Fruit fly (Drosophila melanogaster): Measurements from ENCODE around the gene CG10140.

The CG10140 gene

DNA sequence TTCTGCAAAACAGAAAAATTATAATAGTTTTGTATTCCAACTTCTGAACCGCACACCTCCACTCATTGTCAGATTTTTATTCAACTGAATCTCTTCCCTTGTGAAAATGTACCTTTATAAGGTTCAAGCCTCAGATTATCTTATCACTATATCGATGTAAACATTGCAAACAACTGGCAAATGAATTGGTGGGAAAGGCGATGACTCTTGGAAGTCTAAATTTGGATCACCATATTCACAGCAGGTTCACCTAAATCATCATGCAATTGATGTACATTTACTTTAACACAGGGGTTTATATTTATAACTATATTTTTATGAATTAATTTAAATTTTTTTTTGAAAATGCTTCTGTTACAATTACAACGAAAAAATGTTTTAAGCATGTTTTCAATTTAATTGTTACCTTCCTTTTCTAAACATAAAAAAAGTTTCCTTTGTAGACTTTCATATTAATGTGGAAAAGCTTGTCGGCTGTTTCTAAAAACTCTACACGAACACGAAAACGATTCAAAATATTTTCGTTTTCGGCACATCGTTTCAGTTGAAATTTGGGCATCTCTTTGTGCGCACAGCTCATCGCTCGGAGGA is at the start of gene CG10140, which contains the start of gene CG14109:
CG10140 (minus strand) TSS at position 101 of the 591 bp plus-strand sequence.
CG14109 (plus strand) TSS at position 541 of the 591 bp plus-strand sequence.
- no peak for TF ChIP-seq CG8478 (optimal IDR thresholded peaks at IDR 0.05)

DNA sequence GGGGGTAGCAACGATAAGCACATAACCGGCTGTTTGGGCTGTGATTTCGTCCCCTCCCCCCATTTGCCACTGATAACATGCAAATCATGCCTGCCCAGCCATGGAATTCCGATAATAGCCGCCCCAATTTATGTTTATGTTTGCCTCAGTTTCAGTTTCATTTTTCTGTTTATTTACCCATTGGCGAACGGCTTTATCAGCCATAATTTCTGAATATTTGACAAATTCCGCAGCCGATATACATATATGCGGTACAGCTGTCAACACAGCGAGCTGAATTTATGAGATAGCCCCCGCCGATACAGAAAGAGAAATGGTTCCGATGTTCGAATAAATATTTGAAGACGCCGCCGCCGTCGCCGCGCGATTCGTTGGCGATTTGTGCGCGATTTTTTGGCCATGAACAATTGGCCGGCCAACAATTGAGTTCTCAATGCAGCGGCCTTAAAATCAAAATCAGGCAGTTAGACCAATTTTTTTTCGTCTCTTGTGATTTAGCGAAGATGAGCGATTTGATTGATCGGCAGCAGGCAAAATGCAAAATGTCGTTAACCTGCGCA is 49.0 kb upstream of the CG10140 start:
- TF ChIP-seq CG8478 (optimal IDR thresholded peaks at IDR 0.05) (no peak), CTCF (optimal IDR thresholded peaks at IDR 0.05) (no peak)

DNA sequence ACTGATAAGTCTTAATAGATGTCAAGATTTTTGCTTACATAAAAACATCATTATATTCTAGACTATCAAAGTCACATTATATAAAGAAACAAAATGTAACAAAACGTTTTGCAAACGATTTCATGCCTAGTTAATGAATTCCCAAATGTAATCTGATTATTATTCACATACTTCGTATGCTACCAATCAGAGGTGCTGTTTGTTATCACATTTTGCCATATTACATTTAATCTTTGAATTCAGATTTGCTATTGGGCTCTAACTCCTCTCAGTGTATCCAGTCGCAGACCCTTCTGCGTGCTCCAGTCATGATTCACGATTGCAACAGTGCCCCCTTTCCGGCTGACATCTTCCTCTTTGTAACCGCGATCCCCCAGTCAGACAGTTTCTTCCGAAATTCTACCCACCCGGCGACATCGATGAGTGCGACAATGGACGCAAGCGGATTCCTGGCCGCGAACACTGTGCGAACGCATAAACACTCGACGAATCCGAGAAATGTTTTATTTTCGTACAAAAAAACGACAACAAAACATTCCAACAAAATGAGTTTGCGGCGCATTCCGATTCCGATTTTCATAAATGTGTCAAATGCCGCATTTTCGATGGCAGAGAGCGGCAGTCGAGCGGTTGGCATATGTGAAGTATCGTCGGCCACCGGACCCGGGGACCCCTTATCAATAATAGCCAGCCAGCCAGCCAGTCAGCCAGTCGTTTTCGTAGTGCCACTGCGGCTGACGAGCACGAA is 48.0 kb upstream of the CG10140 start:
- TF ChIP-seq CG8478 (optimal IDR thresholded peaks at IDR 0.05): no peak

DNA sequence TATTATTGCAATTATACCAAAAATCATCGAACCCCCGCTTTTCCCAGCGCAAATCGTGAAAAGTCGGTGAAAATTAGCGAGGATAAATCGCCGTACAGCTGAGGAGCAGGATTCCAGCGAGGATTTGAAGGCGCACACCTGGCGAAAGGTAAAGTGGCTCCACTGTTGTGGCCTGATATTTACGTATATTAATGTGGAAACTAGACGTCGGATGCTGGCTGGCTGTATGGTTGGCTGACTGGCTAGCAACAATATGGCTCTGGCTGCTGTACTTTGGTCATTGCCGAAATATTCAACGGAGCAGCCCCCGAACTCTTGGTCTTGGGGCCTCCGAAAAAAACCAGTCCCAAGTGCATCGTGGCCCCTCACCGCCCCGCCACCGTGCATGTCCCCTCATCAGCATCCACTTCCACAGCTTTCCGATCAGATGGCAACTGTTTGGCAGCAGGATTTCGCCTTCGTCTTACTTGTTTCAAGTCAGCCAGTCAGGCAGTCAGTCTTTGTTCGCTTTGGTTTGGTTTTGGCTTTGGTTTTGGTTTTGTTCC is 46.7 kb upstream of the CG10140 start:
- TF ChIP-seq CG8478 (optimal IDR thresholded peaks at IDR 0.05) (no peak), CTCF (optimal IDR thresholded peaks at IDR 0.05) (no peak)

DNA sequence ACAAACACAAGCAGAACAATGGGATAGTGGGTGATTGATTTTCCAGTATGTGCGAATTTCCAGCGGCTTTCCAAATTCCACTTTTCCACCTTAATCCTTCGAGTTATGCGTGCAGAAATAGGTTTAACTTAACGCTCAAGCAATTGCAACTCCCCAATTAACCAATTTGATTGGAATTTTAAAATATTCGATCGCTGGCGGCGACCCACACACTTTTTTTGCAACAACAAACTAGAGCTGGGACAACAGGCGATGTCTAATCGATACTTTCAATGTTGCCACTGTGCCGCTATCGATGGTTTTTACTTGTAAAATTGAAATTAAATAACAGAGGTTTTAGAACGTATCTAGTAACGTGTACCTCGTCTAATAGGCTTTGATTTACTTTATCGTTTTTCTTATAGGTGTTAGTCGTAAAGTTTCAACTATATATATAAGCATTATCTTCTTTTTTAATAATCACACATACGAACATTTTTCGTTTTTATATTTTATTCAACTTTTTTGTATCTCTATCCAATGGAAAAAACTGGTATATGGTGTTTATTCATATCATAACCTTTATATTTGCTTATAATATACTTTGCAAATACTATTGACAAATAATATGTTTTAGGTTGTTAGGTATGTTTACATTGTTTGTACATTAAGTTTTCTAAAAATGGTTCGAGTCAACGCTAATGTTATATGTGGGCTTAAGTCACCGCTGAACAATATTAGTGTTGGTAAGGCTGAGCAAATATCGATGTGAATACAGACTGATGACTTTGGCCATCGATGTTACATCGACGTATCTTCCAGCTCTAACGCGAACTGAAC is 46.0 kb upstream of the CG10140 start, which contains the start of the genes Abp1 and Tgi:
Abp1 (minus strand) TSS at position 240 of the 819 bp plus-strand sequence.
Tgi (plus strand) TSS at position 757 of the 819 bp plus-strand sequence.
- TF ChIP-seq CG8478 (optimal IDR thresholded peaks at IDR 0.05): no peak
- TF ChIP-seq CTCF (optimal IDR thresholded peaks at IDR 0.05): peak; percentile 58 to 59

DNA sequence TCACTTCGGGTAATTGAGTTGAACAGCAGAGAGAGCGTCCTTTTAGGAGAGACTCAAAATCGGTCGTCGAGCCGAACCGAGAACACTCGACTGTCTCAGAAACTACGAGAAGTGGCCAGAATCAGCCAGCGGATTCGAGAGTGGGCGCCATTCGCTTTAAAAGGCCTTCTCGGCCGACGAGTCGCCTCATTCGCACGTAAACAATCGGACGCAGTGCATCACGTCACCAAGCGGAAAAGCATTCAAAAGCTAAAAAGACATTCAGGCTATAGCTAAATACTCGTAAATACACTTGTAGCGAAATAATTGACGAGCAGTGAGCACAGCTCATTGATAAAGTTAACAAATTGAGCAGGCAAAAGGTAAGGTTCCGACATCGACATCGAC is 40.0 kb upstream of the CG10140 start:
- TF ChIP-seq CG8478 (optimal IDR thresholded peaks at IDR 0.05) (no peak), CTCF (optimal IDR thresholded peaks at IDR 0.05) (no peak)

DNA sequence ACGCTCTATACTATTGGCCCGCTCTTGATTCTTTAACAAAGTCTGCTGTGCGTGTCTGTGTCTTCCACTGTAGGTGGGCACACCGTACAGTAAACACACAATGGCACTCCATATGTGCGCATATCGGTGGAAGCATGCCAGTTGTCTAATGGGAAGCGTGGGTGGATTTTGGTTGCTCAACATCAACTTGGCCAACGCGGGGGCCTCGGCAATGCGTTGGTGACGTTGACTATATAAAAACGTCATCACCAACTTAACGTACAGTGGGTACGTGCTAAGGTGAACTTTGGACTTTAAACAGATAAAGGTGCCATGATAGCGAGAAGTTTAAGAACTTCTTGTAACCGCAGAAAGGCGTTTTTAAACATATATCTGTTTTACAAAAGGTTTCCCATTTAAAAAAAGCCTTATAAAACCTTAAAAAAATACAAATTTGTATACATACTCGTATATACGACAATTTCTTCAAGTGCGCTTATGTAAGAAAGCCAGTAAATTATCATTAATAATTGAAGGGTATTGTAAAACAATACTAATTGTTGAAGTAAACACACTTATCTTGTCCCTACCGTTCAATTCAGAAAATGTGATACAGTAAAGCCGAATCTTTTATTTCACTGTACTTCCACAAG is 39.5 kb upstream of the CG10140 start:
- no peak for TF ChIP-seq CG8478 (optimal IDR thresholded peaks at IDR 0.05)
- TF ChIP-seq CTCF (optimal IDR thresholded peaks at IDR 0.05): no peak

DNA sequence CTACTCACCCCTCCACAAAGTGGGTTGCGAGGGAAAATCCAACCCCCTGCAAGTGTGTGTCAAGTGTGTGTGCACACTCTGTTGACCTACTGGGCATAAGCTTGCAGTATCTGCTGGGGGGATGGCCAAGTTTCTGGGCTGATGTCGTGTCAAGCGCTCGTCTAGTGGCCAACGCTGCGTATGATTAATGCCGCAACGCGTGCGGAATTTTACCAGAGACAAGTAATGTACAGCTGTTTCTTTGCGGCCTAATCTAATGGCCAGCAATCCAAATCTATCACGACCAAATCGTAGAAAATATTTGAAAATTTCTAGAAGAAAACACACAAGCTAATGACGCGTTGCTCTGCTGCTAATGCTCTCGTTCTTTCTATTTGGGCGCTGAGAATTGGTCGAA is 38.9 kb upstream of the CG10140 start:
- TF ChIP-seq CG8478 (optimal IDR thresholded peaks at IDR 0.05) (no peak), CTCF (optimal IDR thresholded peaks at IDR 0.05) (no peak)

DNA sequence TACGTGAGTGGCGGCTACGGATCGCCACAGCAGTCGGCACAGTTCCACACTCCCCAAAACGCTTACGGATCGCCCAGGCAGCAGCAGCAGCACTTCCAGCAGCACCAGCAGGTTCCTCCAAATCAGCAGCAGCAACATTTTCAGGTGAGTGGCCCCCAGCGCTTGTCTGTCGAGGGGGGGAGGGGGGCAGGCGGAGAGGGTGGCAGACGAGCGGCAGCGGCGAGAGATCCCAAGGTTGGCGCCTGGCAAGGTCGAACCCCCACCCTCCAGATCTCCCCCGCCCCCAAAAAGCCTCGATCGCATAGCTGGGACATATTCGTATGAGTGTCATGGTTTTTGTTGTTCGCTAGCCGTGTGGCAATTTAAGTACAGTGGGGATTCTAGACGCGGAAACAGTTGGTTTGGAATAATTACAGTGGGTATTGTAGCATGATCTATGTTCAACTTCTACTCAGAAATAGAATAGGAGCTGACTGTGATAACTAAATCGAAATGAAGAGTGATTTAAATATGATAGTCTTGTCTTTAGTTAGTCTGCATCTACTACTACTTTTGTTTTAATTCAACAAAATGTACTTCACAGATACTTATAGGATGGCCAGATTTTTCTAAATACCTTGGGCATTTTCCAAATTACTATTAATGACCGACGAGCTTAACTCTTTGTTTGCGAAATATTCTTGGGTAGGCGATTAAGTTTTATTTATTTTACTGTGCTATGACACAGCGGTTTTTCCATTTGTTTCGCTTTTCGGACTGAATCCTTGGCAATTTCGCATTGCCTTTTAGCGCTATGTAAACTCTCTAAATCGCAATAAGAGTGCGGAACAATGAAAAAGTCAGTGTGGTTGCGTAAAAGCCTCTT is 38.3 kb upstream of the CG10140 start:
- TF ChIP-seq CTCF (optimal IDR thresholded peaks at IDR 0.05): no peak

DNA sequence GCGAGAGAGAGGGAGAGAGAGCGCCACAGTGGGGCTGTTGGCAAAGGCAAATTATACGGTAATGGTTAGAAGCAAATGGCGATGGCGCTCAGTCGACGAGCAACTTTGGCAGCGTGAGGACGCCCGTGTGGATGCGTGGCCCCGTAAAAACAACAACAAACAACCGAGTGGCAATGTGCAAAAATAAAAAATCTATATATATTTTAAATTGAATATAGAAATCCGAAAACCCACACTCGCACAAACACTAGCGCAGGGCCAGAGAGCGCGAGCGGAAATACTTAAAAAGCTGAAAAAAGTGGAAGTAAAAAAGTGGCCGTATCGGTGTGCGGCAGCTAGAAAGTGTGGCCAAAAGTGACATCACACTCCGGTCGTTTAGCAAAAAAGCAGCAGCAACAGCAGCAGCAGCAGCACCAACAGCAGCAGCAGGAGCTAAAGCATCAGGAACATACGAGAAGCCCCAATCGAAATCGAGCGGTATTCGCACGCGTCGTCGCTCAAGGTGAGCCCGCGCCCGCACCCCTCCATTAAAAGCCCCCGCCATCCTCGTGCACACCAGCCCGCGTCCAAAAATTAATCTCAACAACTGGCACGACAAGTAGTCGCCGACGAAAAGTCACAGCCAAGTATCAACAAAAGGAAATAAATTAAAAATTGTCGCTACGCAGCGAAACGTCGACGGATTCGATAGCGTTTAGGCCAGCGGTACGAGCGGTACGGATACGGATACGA is 37.3 kb upstream of the CG10140 start, which contains the start of gene stv:
stv (plus strand) TSS at position 89 of the 732 bp plus-strand sequence.
- TF ChIP-seq CTCF (optimal IDR thresholded peaks at IDR 0.05) (no peak), CG8478 (optimal IDR thresholded peaks at IDR 0.05) (no peak)

DNA sequence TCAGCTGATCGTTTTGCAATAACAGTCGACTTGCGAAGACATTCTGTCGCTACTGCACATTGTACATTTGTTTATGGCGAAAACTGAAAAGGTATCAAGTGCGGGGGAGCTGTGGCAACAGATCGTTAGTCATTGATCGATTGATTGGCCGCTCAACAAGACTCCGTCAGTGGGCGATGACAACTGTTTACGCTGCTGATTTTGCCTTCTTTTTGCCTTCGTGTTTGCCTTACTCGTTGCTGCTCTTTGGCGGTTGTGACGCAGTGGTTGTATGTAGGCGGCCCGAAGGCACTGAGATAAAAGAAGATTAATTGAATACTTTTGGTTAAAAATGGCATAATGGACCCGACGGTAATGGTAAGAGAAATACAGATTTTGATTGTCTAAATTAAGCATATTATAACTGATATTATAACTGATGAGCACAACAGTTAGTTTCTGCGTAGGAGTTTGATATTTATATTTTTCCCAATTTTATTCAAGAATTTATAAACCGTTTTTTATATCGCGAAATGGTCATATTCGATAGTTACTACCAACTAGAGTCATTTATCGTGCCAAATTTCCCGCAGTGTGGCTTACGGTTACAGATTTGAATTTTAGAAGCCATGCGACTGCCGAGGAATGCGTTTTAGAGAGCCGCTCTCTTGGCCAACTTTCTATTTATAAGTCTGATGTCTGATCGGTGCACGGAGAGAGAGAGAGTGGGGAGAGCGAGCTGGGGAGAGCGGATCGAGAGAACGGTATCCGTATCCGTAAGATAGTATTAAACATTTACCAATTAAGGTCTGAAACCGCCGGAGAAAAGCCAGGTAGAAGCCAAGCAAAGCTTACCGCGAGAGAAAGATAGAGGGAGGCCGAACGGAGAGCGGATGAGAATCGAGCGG is 36.5 kb upstream of the CG10140 start:
- TF ChIP-seq CG8478 (optimal IDR thresholded peaks at IDR 0.05) (no peak), CTCF (optimal IDR thresholded peaks at IDR 0.05) (no peak)

DNA sequence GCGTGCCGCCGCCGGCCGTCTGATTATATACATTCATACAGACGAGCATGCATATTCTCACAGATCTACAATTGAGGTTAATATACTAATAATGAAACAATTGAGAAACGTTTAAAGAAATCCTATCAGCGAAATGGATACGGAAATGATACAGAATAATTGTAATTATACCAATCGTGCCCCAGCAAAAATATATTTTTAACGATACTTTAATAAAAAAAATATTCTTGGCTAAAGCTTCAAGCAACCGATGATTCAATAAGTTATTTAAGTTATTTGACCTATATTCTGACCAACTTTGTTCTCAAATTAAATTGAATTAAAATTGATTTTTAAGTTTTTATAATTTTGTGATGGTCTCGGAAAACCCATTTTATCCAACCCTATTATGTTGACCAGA is 35.8 kb upstream of the CG10140 start:
- TF ChIP-seq CTCF (optimal IDR thresholded peaks at IDR 0.05): no peak
- TF ChIP-seq CG8478 (optimal IDR thresholded peaks at IDR 0.05): no peak
